Fruit fly (Drosophila melanogaster) whole organism, adult: ENCODE results near the gene CG10512.

Source experiments
- CG12768 ChIP-seq: fragments of 200-800 bp; sonication (Bioruptor generic); optimal IDR thresholded peaks from 2 replicates; lab custom pipeline; 2017; ENCODE audit warnings: missing biosample characterization, missing genetic modification characterization, mild to moderate bottlenecking, moderate library complexity, missing genetic modification reagents
- CG14711 ChIP-seq: fragments of 200-800 bp; sonication (Bioruptor generic); optimal IDR thresholded peaks from 2 replicates; lab custom pipeline; 2018; ENCODE audit warnings: missing biosample characterization, mild to moderate bottlenecking, missing genetic modification characterization, moderate library complexity
- CG1620 ChIP-seq: fragments of 200-800 bp; sonication (Bioruptor generic); optimal IDR thresholded peaks from 2 replicates; lab custom pipeline; 2016; ENCODE audit warnings: missing biosample characterization, missing genetic modification characterization
- CG33017 ChIP-seq: fragments of 200-800 bp; sonication (Bioruptor generic); optimal IDR thresholded peaks from 2 replicates; lab custom pipeline; 2018; ENCODE audit warnings: missing biosample characterization, mild to moderate bottlenecking, missing genetic modification characterization, moderate library complexity
- CG5204 ChIP-seq: fragments of 200-800 bp; sonication (Bioruptor generic); optimal IDR thresholded peaks from 2 replicates; lab custom pipeline; 2016; ENCODE audit warnings: missing biosample characterization, missing genetic modification characterization
- Clk ChIP-seq: fragments of 200-800 bp; sonication (Bioruptor generic); optimal IDR thresholded peaks from 2 replicates; lab custom pipeline; 2017; ENCODE audit warnings: missing biosample characterization, missing genetic modification characterization
- Mnt ChIP-seq: fragments of 200-800 bp; sonication (Bioruptor generic); optimal IDR thresholded peaks from 2 replicates; lab custom pipeline; 2016; ENCODE audit warnings: missing biosample characterization, mild to moderate bottlenecking, missing genetic modification characterization
- cnc ChIP-seq, 2 experiments: fragments of >200 bp; optimal IDR thresholded peaks; 2 replicates each; lab custom pipeline; 2017
- kay ChIP-seq: fragments of 200-800 bp; sonication (Bioruptor generic); peaks from one replicate; lab custom pipeline; 2016; ENCODE audit warnings: missing biosample characterization, missing genetic modification characterization, borderline replicate concordance
- ovo ChIP-seq: fragments of 200-800 bp; sonication (Bioruptor generic); optimal IDR thresholded peaks from 2 replicates; lab custom pipeline; 2016; ENCODE audit warnings: missing biosample characterization, missing genetic modification characterization
- tj ChIP-seq: fragments of 200-800 bp; sonication (Bioruptor generic); optimal IDR thresholded peaks from 3 replicates; lab custom pipeline; 2017; ENCODE audit warnings: missing biosample characterization, mild to moderate bottlenecking, missing genetic modification characterization, moderate library complexity
- toe ChIP-seq: fragments of 200-800 bp; sonication (Bioruptor generic); optimal IDR thresholded peaks from 2 replicates; lab custom pipeline; 2016; ENCODE audit warnings: missing biosample characterization, missing genetic modification characterization

DNA sequence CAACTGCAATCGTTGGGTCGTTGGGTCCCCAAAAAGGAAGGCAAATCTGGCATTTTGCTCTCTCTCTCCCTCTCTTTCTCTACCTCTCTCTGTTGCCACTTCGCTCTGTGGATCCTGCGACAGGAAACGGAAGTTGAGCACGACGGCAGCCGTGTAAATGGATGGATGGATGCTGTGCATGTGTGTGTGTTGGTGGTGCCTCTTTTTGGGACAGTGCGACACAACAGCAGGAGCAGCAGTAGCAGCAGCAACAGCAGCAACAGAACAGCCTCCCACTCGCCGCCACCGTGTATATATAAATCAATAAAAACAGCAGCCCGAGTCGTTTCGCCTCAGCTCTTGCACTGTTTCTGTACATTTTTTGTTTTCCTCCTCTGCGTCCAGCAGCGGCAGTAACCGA, 10.7 kb upstream of the CG10512 start:
- TF ChIP-seq tj (GFP tag; lab: Kevin White, UChicago) (no peak), cnc (optimal IDR thresholded peaks at IDR 0.05; lab: Kevin White, UChicago) (no peak), CG12768 (no peak), Clk (no peak), kay (GFP tag; lab: Kevin White, UChicago) (no peak), CG14711 (tag; lab: Kevin White, UChicago) (no peak), CG5204 (no peak), ovo (GFP tag; lab: Kevin White, UChicago) (no peak), toe (GFP tag; lab: Kevin White, UChicago) (no peak), CG33017 (no peak), Mnt (GFP tag; lab: Kevin White, UChicago) (no peak), CG1620 (no peak)
